Worm (Caenorhabditis elegans): Measurements from ENCODE around the gene lsm-5.

lsm-5 gene

DNA sequence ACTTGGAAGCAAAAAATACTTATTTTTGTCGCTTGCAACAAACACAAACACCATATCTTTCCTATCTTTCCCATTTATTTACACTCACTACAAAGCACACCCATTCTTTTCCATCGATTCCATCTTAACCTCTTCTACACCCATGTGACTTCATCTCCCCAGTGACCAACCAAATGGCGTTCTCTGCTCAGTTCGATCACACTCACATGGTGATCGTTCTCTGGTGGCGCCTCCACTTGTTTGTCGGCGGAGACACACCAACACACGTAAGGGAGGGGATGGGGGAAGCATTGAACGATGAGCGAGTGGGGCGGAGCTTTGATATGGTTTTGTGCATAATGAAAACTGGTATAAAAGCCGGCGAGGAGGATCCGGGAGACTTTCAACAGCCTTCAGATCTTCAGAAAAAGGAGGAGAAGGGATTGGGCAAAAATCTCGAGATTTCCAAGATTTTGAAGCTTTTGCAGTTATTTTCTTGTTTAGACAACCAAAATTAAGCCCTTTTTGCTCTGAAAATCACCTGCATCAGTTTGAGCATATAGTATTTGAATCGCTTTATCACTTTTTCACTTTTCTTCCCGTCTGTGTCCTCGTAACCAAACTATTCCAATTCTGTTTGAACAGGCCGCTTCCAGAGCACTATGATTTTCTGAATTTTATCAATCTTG lies 3.5 kb upstream of the lsm-5 start (continued):
- TF ChIP-seq zfp-2 (tag; optimal IDR thresholded peaks at IDR 0.05) (no peak), mep-1 (tag; optimal IDR thresholded peaks at IDR 0.05) (peak; percentile 90), snpc-1.2 (GFP tag; IDR thresholded peaks at IDR 0.05) (no peak), hlh-11 (tag; optimal IDR thresholded peaks at IDR 0.05) (peak; percentile 93), sdz-12 (GFP tag; optimal IDR thresholded peaks at IDR 0.05) (no peak)

- TF ChIP-seq zip-2 (tag; optimal IDR thresholded peaks at IDR 0.05) (no peak), ama-1 (optimal IDR thresholded peaks at IDR 0.05) (peak; percentile 52), unc-62 (GFP tag; optimal IDR thresholded peaks at IDR 0.05 in 1 of 2) (peak in 1 of 2 experiments; percentile 32), unc-62 (tag; optimal IDR thresholded peaks at IDR 0.05) (no peak), F49E8.2 (tag; optimal IDR thresholded peaks at IDR 0.05; ENCODE audit: borderline replicate concordance) (no peak)
These were observed 2.8 kb upstream of the lsm-5 start, which contains the start of gene acs-2 for ce11 chrV:15567344-15567804. Gene acs-2, plus strand, starts transcription at chrV:15567394.

ce11 chrV:15568381-15568780 lies 1.8 kb upstream of the lsm-5 start:
- TF ChIP-seq aly-2 (tag; optimal IDR thresholded peaks at IDR 0.05) (no peak), daf-16 (GFP tag; optimal IDR thresholded peaks at IDR 0.05) (no peak), daf-16 (tag; optimal IDR thresholded peaks at IDR 0.05) (no peak), fos-1 (tag; optimal IDR thresholded peaks at IDR 0.05) (no peak)

DNA sequence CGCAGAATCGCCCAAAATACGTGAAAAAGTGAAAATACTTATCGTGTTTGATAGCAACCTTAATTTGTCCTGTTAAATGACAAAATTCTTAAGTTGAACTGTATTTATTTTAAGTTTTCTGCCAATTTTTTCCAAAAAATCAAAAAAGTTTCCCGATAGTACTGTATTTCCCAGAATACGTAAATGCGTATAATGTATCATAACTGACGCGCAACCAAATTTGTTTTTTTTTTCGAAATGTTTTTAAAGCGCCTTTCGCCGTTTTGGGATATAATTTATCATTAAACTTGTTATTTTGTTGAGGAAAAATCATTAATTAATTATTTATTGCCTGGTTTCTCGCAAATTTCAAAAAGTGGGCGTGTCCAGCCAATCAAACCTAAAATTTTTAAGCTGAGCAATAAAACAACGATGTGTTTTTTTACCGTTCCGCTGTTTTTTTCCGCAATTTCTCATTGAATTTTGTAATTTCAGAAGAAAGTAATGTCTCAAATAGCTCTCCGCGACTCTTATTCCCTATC lies 886 bp downstream of the lsm-5 start, which contains the start of gene fbxa-95:
Gene fbxa-95 (plus strand): TSS at position 471 of the 521 bp plus-strand sequence.
- TF ChIP-seq aha-1 (tag): peak; percentile 55
- TF ChIP-seq ceh-20 (GFP tag; IDR thresholded peaks at IDR 0.05): no peak
- no peak for TF ChIP-seq Y105C5A.15 (GFP tag; IDR thresholded peaks at IDR 0.05)
- TF ChIP-seq Y48G9A.11 (GFP tag; IDR thresholded peaks at IDR 0.05): 0 out of 2 replicates have a peak, but pooled peaks have one; percentile 11
- TF ChIP-seq dve-1 (tag; optimal IDR thresholded peaks at IDR 0.05; ENCODE audit: insufficient read depth): no peak
- no peak for TF ChIP-seq duxl-1 (tag; optimal IDR thresholded peaks at IDR 0.05; ENCODE audit: poor library complexity)

- TF ChIP-seq daf-12 (tag; optimal IDR thresholded peaks at IDR 0.05) (no peak), set-16 (GFP tag; IDR thresholded peaks at IDR 0.05) (no peak), pqm-1 (tag; optimal IDR thresholded peaks at IDR 0.05) (no peak), nhr-237 (tag; optimal IDR thresholded peaks at IDR 0.05) (no peak), ceh-28 (tag; optimal IDR thresholded peaks at IDR 0.05) (no peak), lsy-2 (tag; optimal IDR thresholded peaks at IDR 0.05) (no peak), nhr-48 (tag; optimal IDR thresholded peaks at IDR 0.05) (no peak), daf-8 (GFP tag; IDR thresholded peaks at IDR 0.05) (no peak), hif-1 (tag; optimal IDR thresholded peaks at IDR 0.05) (no peak), mxl-3 (GFP tag; optimal IDR thresholded peaks at IDR 0.05) (no peak), hmg-1.1 (GFP tag; IDR thresholded peaks at IDR 0.05) (no peak)
These were observed 2.4 kb downstream of the lsm-5 start, which contains the start of gene fbxa-94 for ce11 chrV:15572613-15573012. Gene fbxa-94, plus strand, starts transcription at chrV:15572913.

ce11 chrV:15575305-15575704 lies 5.1 kb downstream of the lsm-5 start, which contains the start of gene mdt-28:
Gene mdt-28, minus strand, starts transcription at chrV:15575405.
- TF ChIP-seq lin-38 (GFP tag; IDR thresholded peaks at IDR 0.05): 0 out of 2 replicates have a peak, but pooled peaks have one; percentile 33
- no peak for TF ChIP-seq nhr-10 (tag; optimal IDR thresholded peaks at IDR 0.05)
- no peak for TF ChIP-seq lim-7 (GFP tag; IDR thresholded peaks at IDR 0.05)
